Fruit fly (Drosophila melanogaster): ENCODE data around the gene CG16812.

DNA sequence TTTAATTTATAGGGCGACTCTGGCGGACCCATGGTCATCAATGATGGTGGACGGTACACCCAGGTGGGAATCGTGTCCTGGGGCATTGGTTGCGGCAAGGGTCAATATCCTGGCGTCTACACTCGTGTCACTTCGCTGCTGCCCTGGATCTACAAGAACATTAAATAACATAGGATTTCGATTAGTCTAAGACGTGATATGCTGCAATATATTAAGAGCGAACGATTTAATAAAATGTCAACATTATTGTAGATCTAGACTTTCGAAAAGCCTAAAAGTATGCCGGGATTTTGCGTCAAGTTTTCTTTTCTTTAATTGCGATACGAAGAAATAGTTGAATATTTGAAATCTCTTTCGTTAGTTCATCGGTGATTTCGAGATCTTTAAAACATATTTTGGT is 34.8 kb downstream of the CG16812 start, which contains the start of gene Naa20B:
- TF ChIP-seq CG8478 (optimal IDR thresholded peaks at IDR 0.05) (no peak), CTCF (optimal IDR thresholded peaks at IDR 0.05) (no peak)
